Fruit fly (Drosophila melanogaster) S2 (cell line): Measurements from ENCODE around the gene CG14566.

Source experiments
- CG8478 ChIP-seq: fragments of >200 bp; optimal IDR thresholded peaks from 2 replicates; lab custom pipeline; 2018
- CTCF ChIP-seq, 2 experiments: fragments of >200 bp; optimal IDR thresholded peaks; 2 replicates each; lab custom pipeline; 2018

DNA sequence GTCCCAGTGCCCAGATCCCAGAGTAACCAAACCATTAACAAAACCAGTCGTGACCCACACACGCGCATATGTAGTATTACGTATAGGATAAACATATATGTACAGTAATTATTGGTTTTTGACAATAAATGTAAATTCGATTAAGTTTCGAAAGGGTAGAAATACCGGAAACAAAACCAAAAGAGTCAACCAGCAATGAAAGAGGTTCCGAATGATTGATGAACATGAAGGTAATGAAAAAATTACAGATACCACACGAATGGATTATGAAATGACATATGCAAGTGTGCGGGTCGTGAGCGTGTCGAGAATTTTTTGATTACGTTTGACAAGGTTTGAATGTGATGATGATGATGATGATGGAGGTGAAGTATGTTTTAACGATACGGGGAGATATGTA lies 45.5 kb downstream of the CG14566 start:
- TF ChIP-seq CTCF (optimal IDR thresholded peaks at IDR 0.05; lab: Kevin White, UChicago) (no peak), CG8478 (lab: Kevin White, UChicago) (no peak)
